Worm (Caenorhabditis elegans): ENCODE measurements around the gene Y57G11C.499.

Y57G11C.499 gene

ce11 chrIV:14754912-14755311 is at the start of gene Y57G11C.499:
Y57G11C.499 (minus strand) TSS chrIV:14754934.
- no peak for TF ChIP-seq snpc-4 (tag; optimal IDR thresholded peaks at IDR 0.05)
- no peak for TF ChIP-seq unc-62 (GFP tag; optimal IDR thresholded peaks at IDR 0.05)
- no peak for TF ChIP-seq ztf-11 (tag; optimal IDR thresholded peaks at IDR 0.05)
- TF ChIP-seq nhr-76 (tag; optimal IDR thresholded peaks at IDR 0.05) = no peak
- TF ChIP-seq sea-2 (GFP tag; optimal IDR thresholded peaks at IDR 0.05) = no peak
- TF ChIP-seq egl-27 (tag; optimal IDR thresholded peaks at IDR 0.05) = no peak
- TF ChIP-seq nhr-77 (tag; optimal IDR thresholded peaks at IDR 0.05) = no peak
- TF ChIP-seq ZK546.5 (tag; optimal IDR thresholded peaks at IDR 0.05) = no peak
- TF ChIP-seq mdl-1 (tag; optimal IDR thresholded peaks at IDR 0.05) = no peak

DNA sequence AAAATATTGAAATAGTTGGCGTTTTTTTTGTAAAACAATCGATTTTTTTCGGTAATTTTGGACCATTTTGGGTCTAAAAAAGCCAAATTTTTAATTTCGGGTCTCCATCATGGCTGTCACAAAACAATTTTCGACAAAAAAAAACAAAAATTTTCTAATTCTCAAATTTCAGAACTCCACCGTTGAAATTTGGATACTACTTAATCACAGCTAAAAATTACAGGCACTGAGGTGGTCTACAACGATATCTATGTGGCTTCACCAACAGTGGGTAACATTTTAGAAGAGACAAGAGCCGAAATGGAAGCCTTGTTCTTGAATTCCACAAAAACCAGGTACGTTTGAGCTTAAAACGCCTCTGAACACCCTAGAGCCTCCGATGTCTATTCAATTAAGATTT is 47.6 kb upstream of the Y57G11C.499 start, which contains the start of gene Y57G11C.1142:
TSS of gene Y57G11C.1142 (plus strand) at position 301 of the 400 bp plus-strand sequence.
- TF ChIP-seq nhr-43 (tag; optimal IDR thresholded peaks at IDR 0.05; ENCODE audit: poor library complexity, severe bottlenecking) (no peak), nhr-23 (tag; optimal IDR thresholded peaks at IDR 0.05) (no peak), ztf-11 (tag; optimal IDR thresholded peaks at IDR 0.05) (no peak), ama-1 (optimal IDR thresholded peaks at IDR 0.05) (no peak), nhr-76 (tag; optimal IDR thresholded peaks at IDR 0.05) (no peak), skn-1 (tag; optimal IDR thresholded peaks at IDR 0.05) (no peak)

- TF ChIP-seq mdl-1 (tag; optimal IDR thresholded peaks at IDR 0.05) (no peak), nfya-1 (tag; optimal IDR thresholded peaks at IDR 0.05; ENCODE audit: insufficient read depth) (peak; percentile 57)
Measured at ce11 chrIV:14800931-14801330, 46.2 kb upstream of the Y57G11C.499 start.

ce11 chrIV:14799186-14799585 is 44.5 kb upstream of the Y57G11C.499 start, which contains the start of gene Y57G11C.14:
Y57G11C.14 (plus strand) TSS chrIV:14799311.
- TF ChIP-seq snpc-4 (tag; optimal IDR thresholded peaks at IDR 0.05) (no peak), pha-4 (tag; optimal IDR thresholded peaks at IDR 0.05) (no peak), nhr-28 (tag; optimal IDR thresholded peaks at IDR 0.05) (no peak), nhr-77 (tag; optimal IDR thresholded peaks at IDR 0.05) (no peak), elt-1 (tag; optimal IDR thresholded peaks at IDR 0.05) (no peak), daf-12 (tag; optimal IDR thresholded peaks at IDR 0.05) (no peak), ceh-9 (tag; optimal IDR thresholded peaks at IDR 0.05) (no peak), lsy-12 (tag; optimal IDR thresholded peaks at IDR 0.05) (no peak), lin-39 (tag; optimal IDR thresholded peaks at IDR 0.05) (no peak)

ce11 chrIV:14797849-14798248 is 43.1 kb upstream of the Y57G11C.499 start, which contains the start of gene arl-8:
arl-8 (plus strand) TSS chrIV:14798149.
- TF ChIP-seq ceh-82 (tag; optimal IDR thresholded peaks at IDR 0.05) (no peak), lin-39 (tag; optimal IDR thresholded peaks at IDR 0.05) (no peak), lin-15B (tag; optimal IDR thresholded peaks at IDR 0.05) (no peak), elt-1 (tag; optimal IDR thresholded peaks at IDR 0.05) (no peak), ama-1 (optimal IDR thresholded peaks at IDR 0.05) (no peak), tbx-2 (tag; optimal IDR thresholded peaks at IDR 0.05) (no peak), ceh-28 (tag; optimal IDR thresholded peaks at IDR 0.05) (no peak), hmg-11 (tag; optimal IDR thresholded peaks at IDR 0.05) (no peak), nhr-23 (tag; optimal IDR thresholded peaks at IDR 0.05) (no peak), nhr-77 (tag; optimal IDR thresholded peaks at IDR 0.05) (no peak), jun-1 (tag; optimal IDR thresholded peaks at IDR 0.05) (no peak), fkh-2 (tag; optimal IDR thresholded peaks at IDR 0.05) (no peak), unc-62 (GFP tag; optimal IDR thresholded peaks at IDR 0.05) (no peak), nhr-12 (tag; optimal IDR thresholded peaks at IDR 0.05) (no peak), pha-4 (tag; optimal IDR thresholded peaks at IDR 0.05) (no peak), elt-3 (tag; optimal IDR thresholded peaks at IDR 0.05) (no peak), elt-2 (tag; optimal IDR thresholded peaks at IDR 0.05) (no peak), nhr-28 (tag; optimal IDR thresholded peaks at IDR 0.05) (no peak), mml-1 (tag; optimal IDR thresholded peaks at IDR 0.05) (no peak), fkh-10 (GFP tag; optimal IDR thresholded peaks at IDR 0.05) (no peak)

ce11 chrIV:14797354-14797753 is 42.6 kb upstream of the Y57G11C.499 start, which contains the start of the genes Y57G11C.1147 and nuo-3:
Y57G11C.1147 (minus strand) TSS chrIV:14797514.
nuo-3 (minus strand) TSS chrIV:14797544.
- peak; percentile 30 for TF ChIP-seq hmg-11 (tag; optimal IDR thresholded peaks at IDR 0.05)
- no peak for TF ChIP-seq fos-1 (tag; optimal IDR thresholded peaks at IDR 0.05)
- TF ChIP-seq ama-1 (optimal IDR thresholded peaks at IDR 0.05) = peak; percentile 18
- no peak for TF ChIP-seq eor-1 (tag; optimal IDR thresholded peaks at IDR 0.05)
- TF ChIP-seq lin-15B (tag; optimal IDR thresholded peaks at IDR 0.05) = peak; percentile 45
- peak; percentile 75 for TF ChIP-seq lin-39 (tag; optimal IDR thresholded peaks at IDR 0.05)
- TF ChIP-seq R02D3.7 (tag; optimal IDR thresholded peaks at IDR 0.05) = peak; percentile 67
- no peak for TF ChIP-seq tbx-2 (tag; optimal IDR thresholded peaks at IDR 0.05)
- TF ChIP-seq nfya-1 (tag; optimal IDR thresholded peaks at IDR 0.05; ENCODE audit: insufficient read depth) = peak; percentile 80
